Worm (Caenorhabditis elegans) whole organism, L4 larva: Measurements from ENCODE around the gene F54D5.24.

Experiments
- nhr-237 ChIP-seq: sonication (generic microtip); optimal IDR thresholded peaks from 2 replicates; lab custom pipeline; 2017; ENCODE audit warnings: missing biosample characterization, missing genetic modification characterization
- pha-4 ChIP-seq, 2 experiments: fragments of 150-350 bp in 1 of 2; fragments of 200-800 bp in 1 of 2; sonication (Bioruptor generic) in 1 of 2; IDR thresholded peaks in 1 of 2; optimal IDR thresholded peaks in 1 of 2; 2 replicates each; pipeline versions ENCODE4 v1.3.6 to Lab custom; 2014 to 2022; ENCODE audit warnings: missing genetic modification characterization in 2 of 2, missing genetic modification reagents in 2 of 2, missing biosample characterization in 1 of 2, missing compliant biosample characterization in 1 of 2
- snpc-4 ChIP-seq: fragments of 150-350 bp; optimal IDR thresholded peaks from 2 replicates; lab custom pipeline; 2014; ENCODE audit warnings: missing biosample characterization, missing genetic modification characterization
- ztf-7 ChIP-seq: fragments of 150-350 bp; optimal IDR thresholded peaks from 2 replicates; lab custom pipeline; 2014; ENCODE audit warnings: missing biosample characterization, missing genetic modification characterization

ce11 chrII:11578327-11578726 lies 22.6 kb downstream of the F54D5.24 start, which contains the start of gene smc-6:
- TF ChIP-seq ztf-7 (tag; lab: Kevin White, UChicago) (no peak), pha-4 (GFP tag; IDR thresholded peaks at IDR 0.05; lab: Robert Waterston, UW) (no peak), pha-4 (tag; optimal IDR thresholded peaks at IDR 0.05; lab: Kevin White, UChicago) (peak; percentile 47), nhr-237 (tag; lab: Kevin White, UChicago) (no peak), snpc-4 (tag; lab: Kevin White, UChicago) (no peak)
